Worm (Caenorhabditis elegans) whole organism, early embryonic: ENCODE measurements around the gene C06B8.2.

Experiments
- B0310.2 ChIP-seq: sonication (generic microtip); optimal IDR thresholded peaks from 2 replicates; lab custom pipeline; 2016; ENCODE audit warnings: mild to moderate bottlenecking, missing genetic modification characterization, missing compliant biosample characterization
- F13C5.2 ChIP-seq: sonication (generic microtip); optimal IDR thresholded peaks from 2 replicates; lab custom pipeline; 2017; ENCODE audit warnings: mild to moderate bottlenecking, missing genetic modification characterization, inconsistent platforms, missing compliant biosample characterization
- aly-1 ChIP-seq: sonication (generic microtip); optimal IDR thresholded peaks from 2 replicates; lab custom pipeline; 2016; ENCODE audit warnings: missing genetic modification characterization, missing compliant biosample characterization
- ama-1 ChIP-seq: fragments of 150-350 bp; optimal IDR thresholded peaks from 2 replicates; lab custom pipeline; 2014
- ceh-13 ChIP-seq: fragments of 200-800 bp; sonication (Bioruptor generic); optimal IDR thresholded peaks from 2 replicates; lab custom pipeline; 2018; ENCODE audit warnings: mild to moderate bottlenecking, missing genetic modification characterization, missing compliant biosample characterization
- ceh-36 ChIP-seq: sonication (generic microtip); optimal IDR thresholded peaks from 2 replicates; lab custom pipeline; 2016; ENCODE audit warnings: missing genetic modification characterization, inconsistent platforms, missing compliant biosample characterization
- ets-7 ChIP-seq: sonication (generic microtip); optimal IDR thresholded peaks from 2 replicates; lab custom pipeline; 2016; ENCODE audit warnings: missing genotype, missing genetic modification characterization, missing compliant biosample characterization
- flt-1 ChIP-seq: fragments of 200-800 bp; sonication (Bioruptor generic); IDR thresholded peaks from 2 replicates; pipeline ENCODE4 v1.3.6; 2022; ENCODE audit warnings: missing genetic modification characterization, missing compliant biosample characterization
- hmbx-1 ChIP-seq: sonication (generic microtip); optimal IDR thresholded peaks from 2 replicates; lab custom pipeline; 2016; ENCODE audit warnings: mild to moderate bottlenecking, missing genetic modification characterization, missing compliant biosample characterization
- hmg-4 ChIP-seq: fragments of 200-800 bp; sonication (Bioruptor generic); optimal IDR thresholded peaks from 2 replicates; lab custom pipeline; 2018; ENCODE audit warnings: mild to moderate bottlenecking, missing genetic modification characterization, missing compliant biosample characterization
- hnd-1 ChIP-seq: sonication (generic microtip); optimal IDR thresholded peaks from 2 replicates; lab custom pipeline; 2016; ENCODE audit warnings: missing genetic modification characterization, missing compliant biosample characterization
- pes-1 ChIP-seq: fragments of 200-800 bp; sonication (Bioruptor generic); IDR thresholded peaks from 2 replicates; pipeline ENCODE4 v1.3.6; 2022; ENCODE audit warnings: missing genetic modification reagents, missing genetic modification characterization, missing compliant biosample characterization
- scrt-1 ChIP-seq: fragments of 200-800 bp; sonication (Bioruptor generic); IDR thresholded peaks from 2 replicates; pipeline ENCODE4 v1.3.6; 2022; ENCODE audit warnings: missing genetic modification characterization, missing compliant biosample characterization
- sea-1 ChIP-seq: fragments of 200-800 bp; sonication (Bioruptor generic); conservative IDR thresholded peaks from 2 replicates; pipeline ENCODE4 v1.3.6; 2022; ENCODE audit warnings: missing genetic modification characterization, missing compliant biosample characterization
- tbx-11 ChIP-seq: fragments of 200-800 bp; sonication (Bioruptor generic); IDR thresholded peaks from 2 replicates; pipeline ENCODE4 v1.3.6; 2022; ENCODE audit warnings: missing genetic modification characterization, missing compliant biosample characterization
- tbx-37 ChIP-seq: fragments of 200-800 bp; sonication (Bioruptor generic); conservative IDR thresholded peaks from 2 replicates; pipeline ENCODE4 v1.3.6; 2022; ENCODE audit warnings: missing genetic modification reagents, missing genetic modification characterization, missing compliant biosample characterization
- tra-4 ChIP-seq: sonication (generic microtip); optimal IDR thresholded peaks from 2 replicates; lab custom pipeline; 2017; ENCODE audit warnings: missing genetic modification characterization, missing compliant biosample characterization

C06B8.2 gene

DNA sequence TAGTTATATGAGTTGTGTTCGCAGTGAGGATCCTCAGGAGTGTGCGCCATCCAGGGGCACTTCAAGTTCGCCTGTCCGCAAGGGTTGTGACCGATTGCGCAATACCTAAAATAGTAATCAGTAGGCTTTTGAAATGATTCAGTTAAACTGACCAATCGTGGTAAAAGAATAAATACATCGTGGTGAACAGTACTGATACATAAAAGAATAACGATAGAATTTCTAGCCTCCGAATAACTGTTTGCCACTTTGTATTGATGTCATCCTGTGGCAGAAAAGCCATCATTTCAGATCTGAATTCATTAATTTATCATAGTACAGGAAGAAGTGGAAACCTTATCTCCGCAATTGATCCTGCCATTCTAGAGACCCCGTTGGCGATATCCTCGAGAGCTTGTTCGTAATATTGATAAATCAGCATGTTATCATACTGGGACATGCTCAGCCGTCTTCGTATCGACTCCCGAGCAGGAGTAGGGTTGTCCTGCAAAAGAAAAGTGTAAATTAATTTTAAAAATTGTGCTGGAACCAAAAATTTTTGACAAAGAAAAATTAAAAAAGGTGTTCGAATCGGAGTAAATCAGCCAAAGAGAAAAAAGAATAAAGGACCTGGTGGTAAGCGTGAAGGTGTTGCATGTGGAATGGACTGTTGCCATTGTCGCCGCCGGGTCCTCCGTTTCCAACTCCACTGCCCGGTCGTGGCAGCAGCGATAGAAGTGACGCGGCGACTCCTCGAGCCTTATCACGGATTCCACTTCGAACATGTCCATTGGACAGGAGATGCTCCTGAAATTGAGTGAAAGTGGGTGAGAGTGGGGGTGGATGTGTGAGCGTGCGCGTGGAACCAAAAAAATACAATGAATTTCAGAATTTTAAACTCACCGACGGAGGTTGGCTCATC lies 34.6 kb upstream of the C06B8.2 start:
- no peak for TF ChIP-seq ama-1 (lab: Kevin White, UChicago)
- no peak for TF ChIP-seq hmbx-1 (tag; lab: Kevin White, UChicago)
- TF ChIP-seq pes-1 (GFP tag; lab: Robert Waterston, UW): no peak
- TF ChIP-seq tra-4 (tag; lab: Kevin White, UChicago): no peak
- no peak for TF ChIP-seq scrt-1
- no peak for TF ChIP-seq flt-1 (GFP tag; lab: Robert Waterston, UW)
- TF ChIP-seq tbx-37 (GFP tag; lab: Robert Waterston, UW): no peak
- no peak for TF ChIP-seq tbx-11 (GFP tag; lab: Robert Waterston, UW)
- no peak for TF ChIP-seq aly-1 (tag; lab: Kevin White, UChicago)
- TF ChIP-seq ets-7 (tag; lab: Kevin White, UChicago): no peak
- no peak for TF ChIP-seq F13C5.2 (tag; lab: Kevin White, UChicago)
- no peak for TF ChIP-seq sea-1 (GFP tag; lab: Robert Waterston, UW)
- TF ChIP-seq hnd-1: no peak

DNA sequence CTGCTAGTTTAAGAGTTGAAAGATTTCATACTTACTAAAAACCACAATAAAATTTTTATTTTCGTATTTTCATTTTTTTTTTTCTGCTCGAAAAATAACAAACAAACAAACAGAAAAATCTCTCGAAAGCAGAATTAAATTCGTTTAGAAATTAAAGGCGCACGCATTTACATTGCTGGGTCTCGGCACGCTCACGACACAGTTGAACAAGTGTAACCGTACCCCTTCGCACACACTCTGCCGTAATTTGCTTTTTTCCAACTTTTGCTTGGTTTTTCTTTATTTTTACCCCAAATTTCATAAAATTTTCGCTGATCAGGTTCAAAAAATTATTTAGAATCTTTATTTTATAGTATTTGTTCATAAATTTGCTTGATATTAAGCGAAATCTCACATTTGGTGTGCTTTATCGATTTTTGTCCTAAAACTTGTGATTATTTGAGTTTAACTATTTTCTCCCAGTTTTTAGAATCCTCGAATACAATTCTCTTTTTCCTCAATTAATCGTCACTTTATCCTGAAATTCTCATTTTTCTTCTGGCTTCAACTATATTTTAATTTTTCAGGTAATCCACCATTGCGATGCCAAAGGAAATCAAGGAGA lies 33.2 kb upstream of the C06B8.2 start, which contains the start of gene rpl-38:
Gene rpl-38 (plus strand): TSS at position 554 of the 604 bp plus-strand sequence.
- TF ChIP-seq sea-1 (GFP tag; lab: Robert Waterston, UW) (0 out of 2 replicates have a peak, but pooled peaks have one; percentile 34), tbx-37 (GFP tag; lab: Robert Waterston, UW) (peak; percentile 16; the same call in 1 of the 2 replicates), scrt-1 (no peak), ets-7 (tag; lab: Kevin White, UChicago) (no peak), pes-1 (GFP tag; lab: Robert Waterston, UW) (no peak), ceh-36 (tag; lab: Kevin White, UChicago) (no peak), F13C5.2 (tag; lab: Kevin White, UChicago) (no peak), ama-1 (lab: Kevin White, UChicago) (peak; percentile 70), tbx-11 (GFP tag; lab: Robert Waterston, UW) (no peak), ceh-13 (GFP tag; lab: Kevin White, UChicago) (no peak)

DNA sequence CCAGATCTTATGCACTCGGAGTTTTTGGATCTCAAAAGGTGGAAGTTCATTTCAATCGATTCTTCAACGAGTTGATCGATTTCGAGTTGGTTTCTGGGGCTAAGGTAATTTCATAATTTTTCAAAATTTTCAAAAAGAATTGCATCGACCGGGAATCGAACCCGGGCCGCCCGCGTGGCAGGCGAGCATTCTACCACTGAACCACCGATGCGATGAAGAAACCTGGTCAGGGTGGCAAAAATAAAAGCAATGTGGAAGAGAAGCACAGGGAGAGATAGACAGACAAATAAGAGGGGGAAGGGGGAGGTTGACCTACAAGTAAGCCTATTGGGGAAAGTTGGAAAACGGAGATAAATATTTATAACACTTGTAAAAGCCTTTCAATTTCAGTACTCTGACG lies 26.5 kb upstream of the C06B8.2 start:
- no peak; the same call in 1 of the 2 replicates for TF ChIP-seq pes-1 (GFP tag; lab: Robert Waterston, UW)
- 0 out of 2 replicates have a peak, but pooled peaks have one; percentile 34 for TF ChIP-seq tbx-37 (GFP tag; lab: Robert Waterston, UW)
- no peak for TF ChIP-seq ets-7 (tag; lab: Kevin White, UChicago)
- TF ChIP-seq ceh-36 (tag; lab: Kevin White, UChicago): peak; percentile 45
- TF ChIP-seq flt-1 (GFP tag; lab: Robert Waterston, UW): peak; percentile 78
- no peak for TF ChIP-seq hmg-4 (GFP tag; lab: Kevin White, UChicago)
- TF ChIP-seq hnd-1: no peak
- TF ChIP-seq B0310.2: peak; percentile 42
- TF ChIP-seq scrt-1: peak; percentile 65; the same call in 1 of the 2 replicates
- TF ChIP-seq sea-1 (GFP tag; lab: Robert Waterston, UW): peak; percentile 81
- TF ChIP-seq F13C5.2 (tag; lab: Kevin White, UChicago): peak; percentile 44
- TF ChIP-seq ama-1 (lab: Kevin White, UChicago): no peak
- no peak for TF ChIP-seq tra-4 (tag; lab: Kevin White, UChicago)
- peak; percentile 41 for TF ChIP-seq aly-1 (tag; lab: Kevin White, UChicago)
- TF ChIP-seq hmbx-1 (tag; lab: Kevin White, UChicago): no peak
- peak; percentile 74; the same call in 1 of the 2 replicates for TF ChIP-seq tbx-11 (GFP tag; lab: Robert Waterston, UW)
- TF ChIP-seq ceh-13 (GFP tag; lab: Kevin White, UChicago): peak; percentile 40

DNA sequence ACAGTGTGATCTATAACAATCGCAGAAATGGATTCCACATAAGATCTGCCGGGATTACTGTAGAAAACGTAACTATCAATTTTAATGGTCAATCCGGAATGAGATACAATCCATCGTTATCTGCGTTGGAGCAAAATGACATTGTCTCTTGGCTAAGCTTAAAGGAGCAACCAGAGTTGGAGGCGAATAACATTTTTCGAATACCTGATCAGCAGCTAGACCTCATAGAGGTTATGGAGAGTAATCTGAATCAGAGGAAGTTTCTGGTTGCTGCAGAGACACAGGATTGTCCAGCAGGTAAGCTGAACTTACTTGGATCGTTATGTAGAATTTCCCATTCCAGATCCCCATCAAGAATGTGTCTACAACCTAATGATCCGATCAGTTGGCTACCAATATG lies 25.1 kb upstream of the C06B8.2 start:
- TF ChIP-seq F13C5.2 (tag; lab: Kevin White, UChicago) (no peak), hmg-4 (GFP tag; lab: Kevin White, UChicago) (no peak), B0310.2 (no peak), scrt-1 (no peak), hnd-1 (no peak), ceh-36 (tag; lab: Kevin White, UChicago) (no peak), tra-4 (tag; lab: Kevin White, UChicago) (no peak), flt-1 (GFP tag; lab: Robert Waterston, UW) (no peak), ets-7 (tag; lab: Kevin White, UChicago) (no peak), tbx-11 (GFP tag; lab: Robert Waterston, UW) (no peak), ceh-13 (GFP tag; lab: Kevin White, UChicago) (no peak), tbx-37 (GFP tag; lab: Robert Waterston, UW) (no peak)

DNA sequence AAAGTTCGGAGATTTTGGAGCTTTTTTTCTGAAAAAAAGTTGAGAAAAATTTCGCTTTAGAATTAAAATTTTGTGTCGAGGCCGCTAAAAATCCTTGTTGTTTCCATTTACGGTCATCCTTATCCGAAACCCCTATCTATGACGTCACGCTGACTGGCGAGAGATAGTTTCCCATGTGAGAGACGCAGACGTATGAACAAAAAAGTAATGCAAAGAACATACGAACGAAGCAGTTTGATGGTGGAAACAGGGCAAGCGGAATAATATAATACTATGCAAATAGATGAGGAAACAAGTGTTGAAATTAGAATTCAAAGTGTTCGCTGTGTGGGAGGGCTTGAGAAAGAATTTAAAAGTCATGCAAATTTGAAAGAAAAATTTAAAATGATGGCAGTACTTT lies 20.6 kb upstream of the C06B8.2 start:
- TF ChIP-seq B0310.2 (no peak), hmg-4 (GFP tag; lab: Kevin White, UChicago) (no peak), tra-4 (tag; lab: Kevin White, UChicago) (no peak), F13C5.2 (tag; lab: Kevin White, UChicago) (no peak), aly-1 (tag; lab: Kevin White, UChicago) (no peak), ceh-13 (GFP tag; lab: Kevin White, UChicago) (no peak), ets-7 (tag; lab: Kevin White, UChicago) (no peak)

DNA sequence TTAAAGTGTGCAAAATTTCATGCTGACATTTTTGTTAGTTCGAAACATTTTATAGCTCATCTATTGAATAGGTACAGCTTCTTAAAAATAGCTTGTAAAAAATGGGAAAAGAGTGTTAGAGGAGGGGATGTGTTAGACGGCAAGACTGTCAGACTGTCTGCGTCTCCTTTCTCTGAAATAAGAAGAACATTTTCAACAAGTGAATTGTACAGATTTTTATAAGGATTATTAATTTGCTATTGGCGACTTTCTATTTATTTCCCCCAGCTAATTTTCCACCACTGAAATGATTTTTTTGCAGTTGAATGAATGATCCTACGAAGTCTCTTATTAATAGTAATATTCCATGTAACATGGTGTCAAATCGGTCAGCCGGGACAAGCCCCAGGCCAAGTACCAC lies 19.9 kb upstream of the C06B8.2 start, which contains the start of gene C06B8.7:
Gene C06B8.7 (plus strand): TSS at position 301 of the 400 bp plus-strand sequence.
- TF ChIP-seq ets-7 (tag; lab: Kevin White, UChicago): no peak
- TF ChIP-seq hmbx-1 (tag; lab: Kevin White, UChicago): no peak
- TF ChIP-seq ama-1 (lab: Kevin White, UChicago): no peak
- no peak for TF ChIP-seq scrt-1
- no peak for TF ChIP-seq tbx-11 (GFP tag; lab: Robert Waterston, UW)
- TF ChIP-seq tra-4 (tag; lab: Kevin White, UChicago): no peak
- no peak for TF ChIP-seq F13C5.2 (tag; lab: Kevin White, UChicago)
- TF ChIP-seq hmg-4 (GFP tag; lab: Kevin White, UChicago): no peak
- TF ChIP-seq hnd-1: no peak
- no peak for TF ChIP-seq B0310.2
- no peak for TF ChIP-seq sea-1 (GFP tag; lab: Robert Waterston, UW)
- TF ChIP-seq ceh-13 (GFP tag; lab: Kevin White, UChicago): no peak
- TF ChIP-seq aly-1 (tag; lab: Kevin White, UChicago): no peak
